Worm (Caenorhabditis elegans) whole organism, midembryonic: ENCODE measurements around the gene clec-118.

Source experiments
- T22C8.4 ChIP-seq: fragments of 200-800 bp; sonication (Bioruptor generic); IDR thresholded peaks from 2 replicates; pipeline ENCODE4 v1.3.6; 2022; ENCODE audit warnings: missing genetic modification characterization, missing compliant biosample characterization
- cog-1 ChIP-seq: sonication (generic microtip); optimal IDR thresholded peaks from 2 replicates; lab custom pipeline; 2016; ENCODE audit warnings: missing genetic modification characterization, missing compliant biosample characterization
- flt-1 ChIP-seq: fragments of 200-800 bp; sonication (Bioruptor generic); IDR thresholded peaks from 2 replicates; pipeline ENCODE4 v1.3.6; 2022; ENCODE audit warnings: missing genetic modification characterization, missing compliant biosample characterization
- klf-2 ChIP-seq: fragments of 200-800 bp; sonication (Bioruptor generic); conservative IDR thresholded peaks from 2 replicates; pipeline ENCODE4 v1.3.6; 2022; ENCODE audit warnings: missing genetic modification reagents, missing genetic modification characterization, missing compliant biosample characterization
- med-1 ChIP-seq: sonication (generic microtip); optimal IDR thresholded peaks from 2 replicates; lab custom pipeline; 2017; ENCODE audit warnings: missing genetic modification characterization, mild to moderate bottlenecking, missing compliant biosample characterization, antibody characterized with exemption, missing genetic modification reagents; ENCODE audit not compliant: insufficient read depth
- tab-1 ChIP-seq: fragments of 200-800 bp; sonication (Bioruptor generic); IDR thresholded peaks from 2 replicates; pipeline ENCODE4 v1.3.6; 2022; ENCODE audit warnings: missing genetic modification characterization, missing compliant biosample characterization
- ztf-23 ChIP-seq: fragments of 200-800 bp; sonication (Bioruptor generic); IDR thresholded peaks from 2 replicates; pipeline ENCODE4 v1.3.6; 2022; ENCODE audit warnings: missing genetic modification reagents, missing genetic modification characterization, missing compliant biosample characterization
- ztf-29 ChIP-seq: fragments of 200-800 bp; sonication (Bioruptor generic); IDR thresholded peaks from 2 replicates; pipeline ENCODE4 v1.3.6; 2022; ENCODE audit warnings: missing genetic modification reagents, missing genetic modification characterization, missing compliant biosample characterization

DNA sequence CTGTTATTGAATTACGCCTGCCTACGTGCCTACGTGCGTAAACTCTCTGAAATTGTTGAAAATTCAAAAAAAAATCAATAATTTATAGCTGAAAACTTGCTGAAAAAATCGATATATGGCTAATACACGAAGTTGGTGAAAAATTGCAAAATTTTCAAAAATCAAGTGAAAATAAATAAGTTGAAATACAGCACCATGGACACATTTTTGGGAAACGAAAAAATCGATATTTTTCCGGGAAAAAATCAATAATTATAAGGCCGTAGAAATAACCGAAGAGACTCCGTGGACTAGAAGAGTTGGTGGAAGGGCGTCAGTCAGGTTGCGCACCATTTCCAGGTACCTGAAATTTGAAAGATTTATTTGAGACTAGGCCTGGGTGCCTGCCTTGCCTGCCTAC lies 2.4 kb upstream of the clec-118 start:
- TF ChIP-seq flt-1 (GFP tag; lab: Robert Waterston, UW) (no peak), cog-1 (tag; lab: Kevin White, UChicago) (no peak), ztf-23 (GFP tag; lab: Robert Waterston, UW) (no peak), klf-2 (no peak), tab-1 (no peak), ztf-29 (no peak), T22C8.4 (GFP tag; lab: Robert Waterston, UW) (peak; percentile 77), med-1 (GFP tag; lab: Kevin White, UChicago) (no peak)
